Fruit fly (Drosophila melanogaster): ENCODE results near the gene CG31674.

The CG31674 gene

dm6 chr2L:20811039-20811652 lies 19.9 kb upstream of the CG31674 start (continued):
- no peak for TF ChIP-seq CG1024 (GFP tag; IDR thresholded peaks at IDR 0.05)
- TF ChIP-seq B-H2 (GFP tag; optimal IDR thresholded peaks at IDR 0.05), result no peak
- peak; percentile 62 for TF ChIP-seq grau (tag; optimal IDR thresholded peaks at IDR 0.05)
- TF ChIP-seq Scr (GFP tag; IDR thresholded peaks at IDR 0.05; ENCODE audit: partially characterized antibody), result no peak
- TF ChIP-seq Asciz (GFP tag; optimal IDR thresholded peaks at IDR 0.05), result peak; percentile 66
- no peak for TF ChIP-seq CG6791 (GFP tag; IDR thresholded peaks at IDR 0.05; ENCODE audit: partially characterized antibody)
- TF ChIP-seq HmgD (GFP tag; optimal IDR thresholded peaks at IDR 0.05), result no peak
- TF ChIP-seq CG8089 (GFP tag; optimal IDR thresholded peaks at IDR 0.05), result no peak
- no peak for TF ChIP-seq CG42726 (GFP tag; IDR thresholded peaks at IDR 0.05; ENCODE audit: partially characterized antibody)
- peak; percentile 54 for TF ChIP-seq lab (GFP tag; optimal IDR thresholded peaks at IDR 0.05)
- no peak for TF ChIP-seq gt (GFP tag; IDR thresholded peaks at IDR 0.05)
- no peak for TF ChIP-seq CG1647 (GFP tag; optimal IDR thresholded peaks at IDR 0.05)
- TF ChIP-seq NFAT (GFP tag; IDR thresholded peaks at IDR 0.05), result no peak
- peak; percentile 70 for TF ChIP-seq row (GFP tag; IDR thresholded peaks at IDR 0.05)
- TF ChIP-seq Awh (GFP tag; IDR thresholded peaks at IDR 0.05), result peak; percentile 57; the same call in 1 of the 2 replicates
- no peak; the same call in none of the 2 replicates for TF ChIP-seq CG32772 (GFP tag; IDR thresholded peaks at IDR 0.05)
- peak; percentile 66 for TF ChIP-seq CG2678 (tag; optimal IDR thresholded peaks at IDR 0.05)
- TF ChIP-seq kay (GFP tag; optimal IDR thresholded peaks at IDR 0.05), result no peak
- no peak for TF ChIP-seq Dfd (GFP tag; optimal IDR thresholded peaks at IDR 0.05)
- no peak for TF ChIP-seq Elba2 (GFP tag; optimal IDR thresholded peaks at IDR 0.05)
- TF ChIP-seq scrt (GFP tag; optimal IDR thresholded peaks at IDR 0.05), result no peak
- TF ChIP-seq ken (GFP tag; IDR thresholded peaks at IDR 0.05), result no peak
- peak; percentile 34 for TF ChIP-seq Sox100B (GFP tag; optimal IDR thresholded peaks at IDR 0.05)
- peak; percentile 41 for TF ChIP-seq CG4820 (GFP tag; optimal IDR thresholded peaks at IDR 0.05)
- no peak for TF ChIP-seq HLH4C (GFP tag; IDR thresholded peaks at IDR 0.05; ENCODE audit: partially characterized antibody)
- no peak for TF ChIP-seq schlank (tag; optimal IDR thresholded peaks at IDR 0.05)
- peak; percentile 43 for TF ChIP-seq Oli (tag; optimal IDR thresholded peaks at IDR 0.05)
- TF ChIP-seq CG10267 (tag; optimal IDR thresholded peaks at IDR 0.05), result no peak
- peak; percentile 16 for TF ChIP-seq tin (GFP tag; optimal IDR thresholded peaks at IDR 0.05)
- no peak for TF ChIP-seq Rx (GFP tag; IDR thresholded peaks at IDR 0.05)
- TF ChIP-seq ATbp (GFP tag; optimal IDR thresholded peaks at IDR 0.05), result peak; percentile 55
- TF ChIP-seq slou (GFP tag; optimal IDR thresholded peaks at IDR 0.05), result no peak
- peak; percentile 31 for TF ChIP-seq CG6813 (GFP tag; optimal IDR thresholded peaks at IDR 0.05)
- no peak for TF ChIP-seq CG16813 (GFP tag; IDR thresholded peaks at IDR 0.05; ENCODE audit: partially characterized antibody)
- no peak for TF ChIP-seq Neu2 (GFP tag; optimal IDR thresholded peaks at IDR 0.05; ENCODE audit: borderline replicate concordance)
- TF ChIP-seq CG13296 (GFP tag; optimal IDR thresholded peaks at IDR 0.05), result peak; percentile 68
- TF ChIP-seq chif (GFP tag; optimal IDR thresholded peaks at IDR 0.05), result peak in 1 of 2 experiments; percentile 35
- TF ChIP-seq Kr (GFP tag; optimal IDR thresholded peaks at IDR 0.05), result no peak
- TF ChIP-seq Atf-2 (GFP tag; optimal IDR thresholded peaks at IDR 0.05), result no peak
- no peak for TF ChIP-seq CG6654 (GFP tag; optimal IDR thresholded peaks at IDR 0.05)
- TF ChIP-seq maf-S (GFP tag; optimal IDR thresholded peaks at IDR 0.05), result no peak
- TF ChIP-seq dm (GFP tag; optimal IDR thresholded peaks at IDR 0.05), result no peak
- peak; percentile 48; the same call in 1 of the 2 replicates for TF ChIP-seq CG7372 (GFP tag; IDR thresholded peaks at IDR 0.05)
- TF ChIP-seq CG10654 (GFP tag; optimal IDR thresholded peaks at IDR 0.05), result no peak
- TF ChIP-seq abd-A (tag; optimal IDR thresholded peaks at IDR 0.05), result no peak
- no peak for TF ChIP-seq trem (tag; optimal IDR thresholded peaks at IDR 0.05)
- no peak for TF ChIP-seq knrl (GFP tag; IDR thresholded peaks at IDR 0.05; ENCODE audit: partially characterized antibody)
- TF ChIP-seq jumu (GFP tag; optimal IDR thresholded peaks at IDR 0.05), result no peak
- no peak for TF ChIP-seq Taf1 (GFP tag; IDR thresholded peaks at IDR 0.05)
- TF ChIP-seq CG11696 (GFP tag; IDR thresholded peaks at IDR 0.05), result peak; percentile 60; the same call in 1 of the 2 replicates

All from whole organism, embryonic.